Worm (Caenorhabditis elegans) whole organism, mixed stage, embryonic: Measurements from ENCODE around the gene ZC404.1.

ENCODE experiments used
- bed-3 ChIP-seq: fragments of 200-800 bp; sonication (Bioruptor generic); optimal IDR thresholded peaks from 3 replicates; lab custom pipeline; 2018; ENCODE audit warnings: mild to moderate bottlenecking, missing genetic modification characterization, moderate library complexity, missing compliant biosample characterization
- hlh-1 ChIP-seq: fragments of 150-350 bp; optimal IDR thresholded peaks from 2 replicates; lab custom pipeline; 2014; ENCODE audit warnings: missing biosample characterization, missing genetic modification reagents, missing genetic modification characterization
- mep-1 ChIP-seq: fragments of 150-350 bp; optimal IDR thresholded peaks from 2 replicates; lab custom pipeline; 2017; ENCODE audit warnings: missing biosample characterization, missing genetic modification reagents, missing genetic modification characterization, inconsistent platforms
- pha-4 ChIP-seq: fragments of 150-350 bp; optimal IDR thresholded peaks from 2 replicates; lab custom pipeline; 2018; ENCODE audit warnings: missing biosample characterization, missing genetic modification reagents, missing genetic modification characterization
- zip-8 ChIP-seq: fragments of 150-350 bp; optimal IDR thresholded peaks from 2 replicates; lab custom pipeline; 2014; ENCODE audit warnings: missing biosample characterization, missing genetic modification characterization

- no peak for TF ChIP-seq pha-4 (tag; lab: Kevin White, UChicago)
- TF ChIP-seq mep-1 (tag; lab: Kevin White, UChicago) = no peak
- no peak for TF ChIP-seq hlh-1
- TF ChIP-seq zip-8 (tag; lab: Kevin White, UChicago) = no peak
- TF ChIP-seq bed-3 (GFP tag; lab: Kevin White, UChicago) = no peak
Observed at ce11 chrV:6828786-6829185, 34.8 kb downstream of the ZC404.1 start, which contains the start of gene dmsr-15.
